Fruit fly (Drosophila melanogaster) whole organism, embryonic: ENCODE data around the gene Patj.

Source experiments
- ATbp ChIP-seq: fragments of 200-800 bp; sonication (Bioruptor generic); optimal IDR thresholded peaks from 2 replicates; lab custom pipeline; 2017; ENCODE audit warnings: missing biosample characterization, mild to moderate bottlenecking, missing genetic modification characterization, missing genetic modification reagents
- Ada2b ChIP-seq: fragments of 200-800 bp; sonication (Bioruptor generic); IDR thresholded peaks from 2 replicates; pipeline ENCODE4 v1.3.6; 2022; ENCODE audit warnings: missing biosample characterization, missing genetic modification characterization
- CG10147 ChIP-seq: fragments of 200-800 bp; sonication (Bioruptor generic); optimal IDR thresholded peaks from 2 replicates; lab custom pipeline; 2019; ENCODE audit warnings: missing biosample characterization, mild to moderate bottlenecking, missing genetic modification characterization, moderate library complexity
- CG12769 ChIP-seq: fragments of 200-800 bp; sonication (Bioruptor generic); optimal IDR thresholded peaks from 2 replicates; lab custom pipeline; 2019; ENCODE audit warnings: missing biosample characterization, mild to moderate bottlenecking, missing genetic modification characterization, moderate library complexity
- CG13624 ChIP-seq: fragments of 200-800 bp; sonication (Bioruptor generic); optimal IDR thresholded peaks from 2 replicates; lab custom pipeline; 2016; ENCODE audit warnings: missing biosample characterization, missing genetic modification characterization
- CG14441 ChIP-seq: fragments of 200-800 bp; sonication (Bioruptor generic); IDR thresholded peaks from 2 replicates; pipeline ENCODE4 v1.3.6; 2022; ENCODE audit warnings: missing biosample characterization, missing genetic modification characterization
- CG14965 ChIP-seq: fragments of 200-800 bp; sonication (Bioruptor generic); optimal IDR thresholded peaks from 2 replicates; lab custom pipeline; 2016; ENCODE audit warnings: missing biosample characterization, missing genetic modification characterization, borderline replicate concordance
- CG1603 ChIP-seq: fragments of 200-800 bp; sonication (Bioruptor generic); optimal IDR thresholded peaks from 2 replicates; lab custom pipeline; 2019; ENCODE audit warnings: missing biosample characterization, mild to moderate bottlenecking, missing genetic modification characterization, moderate library complexity
- CG1792 ChIP-seq: fragments of 200-800 bp; sonication (Bioruptor generic); optimal IDR thresholded peaks from 2 replicates; lab custom pipeline; 2016; ENCODE audit warnings: missing biosample characterization, missing genetic modification characterization
- CG18619 ChIP-seq: fragments of 200-800 bp; sonication (Bioruptor generic); optimal IDR thresholded peaks from 3 replicates; lab custom pipeline; 2017; ENCODE audit warnings: missing biosample characterization, mild to moderate bottlenecking, missing genetic modification characterization
- CG2116 ChIP-seq: fragments of 200-800 bp; sonication (Bioruptor generic); optimal IDR thresholded peaks from 3 replicates; lab custom pipeline; 2018; ENCODE audit warnings: missing biosample characterization, mild to moderate bottlenecking, missing genetic modification characterization
- CG30431 ChIP-seq: fragments of 200-800 bp; sonication (Bioruptor generic); optimal IDR thresholded peaks from 2 replicates; lab custom pipeline; 2017; ENCODE audit warnings: missing biosample characterization, missing genetic modification characterization
- CG3407 ChIP-seq: fragments of 200-800 bp; sonication (Bioruptor generic); optimal IDR thresholded peaks from 2 replicates; lab custom pipeline; 2018; ENCODE audit warnings: missing biosample characterization, mild to moderate bottlenecking, missing genetic modification characterization
- CG34224 ChIP-seq: fragments of 200-800 bp; sonication (Bioruptor generic); IDR thresholded peaks from 3 replicates; pipeline ENCODE4 v1.3.6; 2022; ENCODE audit warnings: missing biosample characterization, missing genetic modification characterization; ENCODE audit not compliant: partially characterized antibody
- CG4360 ChIP-seq: fragments of 200-800 bp; sonication (Bioruptor generic); IDR thresholded peaks from 2 replicates; pipeline ENCODE4 v1.3.6; 2022; ENCODE audit warnings: missing biosample characterization, missing genetic modification characterization
- CG6683 ChIP-seq: fragments of 200-800 bp; sonication (Bioruptor generic); optimal IDR thresholded peaks from 2 replicates; lab custom pipeline; 2017; ENCODE audit warnings: missing biosample characterization, mild to moderate bottlenecking, missing genetic modification characterization, missing genetic modification reagents
- CG7556 ChIP-seq: fragments of 200-800 bp; sonication (Bioruptor generic); optimal IDR thresholded peaks from 2 replicates; lab custom pipeline; 2017; ENCODE audit warnings: missing biosample characterization, mild to moderate bottlenecking, missing genetic modification characterization
- CG7928 ChIP-seq: fragments of 200-800 bp; sonication (Bioruptor generic); optimal IDR thresholded peaks from 2 replicates; lab custom pipeline; 2017; ENCODE audit warnings: missing biosample characterization, mild to moderate bottlenecking, missing genetic modification characterization
- CG8281 ChIP-seq: fragments of 200-800 bp; sonication (Bioruptor generic); optimal IDR thresholded peaks from 2 replicates; lab custom pipeline; 2018; ENCODE audit warnings: missing biosample characterization, mild to moderate bottlenecking, missing genetic modification characterization, moderate library complexity
- CkIIα-i1 ChIP-seq: fragments of 200-800 bp; sonication (Bioruptor generic); IDR thresholded peaks from 2 replicates; pipeline ENCODE4 v1.3.6; 2022; ENCODE audit warnings: missing biosample characterization, missing genetic modification characterization
- Dbx ChIP-seq: fragments of 200-800 bp; sonication (Bioruptor generic); IDR thresholded peaks from 3 replicates; pipeline ENCODE4 v1.3.6; 2022; ENCODE audit warnings: missing biosample characterization, missing genetic modification characterization
- Hmx ChIP-seq: fragments of 200-800 bp; sonication (Bioruptor generic); optimal IDR thresholded peaks from 2 replicates; lab custom pipeline; 2016; ENCODE audit warnings: missing biosample characterization, missing genetic modification characterization
- Hr78 ChIP-seq, 2 experiments: fragments of 200-800 bp in 1 of 2; fragments of >200 bp in 1 of 2; sonication (Bioruptor generic) in 1 of 2; optimal IDR thresholded peaks; 2 replicates each; lab custom pipeline; 2017 to 2019; ENCODE audit warnings: missing biosample characterization in 2 of 2, missing genetic modification characterization in 2 of 2, mild to moderate bottlenecking in 1 of 2, moderate library complexity in 1 of 2
- Hsf ChIP-seq: fragments of 200-800 bp; sonication (Bioruptor generic); optimal IDR thresholded peaks from 3 replicates; lab custom pipeline; 2016; ENCODE audit warnings: missing biosample characterization, missing genetic modification characterization
- Lpt ChIP-seq: fragments of >200 bp; optimal IDR thresholded peaks from 2 replicates; lab custom pipeline; 2018; ENCODE audit warnings: missing biosample characterization, missing genetic modification characterization
- MESR4 ChIP-seq: fragments of 200-800 bp; sonication (Bioruptor generic); optimal IDR thresholded peaks from 2 replicates; lab custom pipeline; 2018; ENCODE audit warnings: missing biosample characterization, mild to moderate bottlenecking, missing genetic modification characterization, moderate library complexity
- Nf-YA ChIP-seq: fragments of 200-800 bp; sonication (Bioruptor generic); IDR thresholded peaks from 2 replicates; pipeline ENCODE4 v1.3.6; 2022; ENCODE audit warnings: missing biosample characterization, missing genetic modification characterization
- Six4 ChIP-seq: fragments of 200-800 bp; sonication (Bioruptor generic); optimal IDR thresholded peaks from 2 replicates; lab custom pipeline; 2016; ENCODE audit warnings: missing biosample characterization, missing genetic modification characterization
- Trl ChIP-seq, 3 experiments: fragments of >200 bp in 2 of 3; fragments of 200-800 bp in 1 of 3; sonication (Bioruptor generic) in 1 of 3; optimal IDR thresholded peaks; 2 replicates in 1 of 3; 3 replicates in 2 of 3; lab custom pipeline; 2016 to 2017; ENCODE audit warnings: missing biosample characterization in 1 of 3, missing genetic modification characterization in 1 of 3
- ato ChIP-seq: fragments of 200-800 bp; sonication (Bioruptor generic); IDR thresholded peaks from 2 replicates; pipeline ENCODE4 v1.3.6; 2022; ENCODE audit warnings: missing biosample characterization, missing genetic modification characterization; ENCODE audit not compliant: partially characterized antibody
- cad ChIP-seq: fragments of >200 bp; optimal IDR thresholded peaks from 2 replicates; lab custom pipeline; 2017; ENCODE audit warnings: missing biosample characterization, missing genetic modification characterization
- cas ChIP-seq: fragments of 200-800 bp; sonication (Bioruptor generic); IDR thresholded peaks from 2 replicates; pipeline ENCODE4 v1.3.6; 2022; ENCODE audit warnings: missing biosample characterization, missing genetic modification characterization
- chn ChIP-seq: fragments of 200-800 bp; sonication (Bioruptor generic); optimal IDR thresholded peaks from 2 replicates; lab custom pipeline; 2016; ENCODE audit warnings: missing biosample characterization, missing genetic modification characterization
- croc ChIP-seq: fragments of 200-800 bp; sonication (Bioruptor generic); conservative IDR thresholded peaks from 3 replicates; pipeline ENCODE4 v1.3.6; 2022; ENCODE audit warnings: missing biosample characterization, missing genetic modification characterization
- crol ChIP-seq: fragments of 200-800 bp; sonication (Bioruptor generic); IDR thresholded peaks from 2 replicates; pipeline ENCODE4 v1.3.6; 2022; ENCODE audit warnings: missing biosample characterization, missing genetic modification characterization
- dmrt11E ChIP-seq: fragments of 200-800 bp; sonication (Bioruptor generic); optimal IDR thresholded peaks from 3 replicates; lab custom pipeline; 2018; ENCODE audit warnings: missing biosample characterization, mild to moderate bottlenecking, missing genetic modification characterization, moderate library complexity
- eve ChIP-seq, 2 experiments: fragments of >200 bp; optimal IDR thresholded peaks; 2 replicates each; lab custom pipeline; 2017; ENCODE audit warnings: missing biosample characterization in 2 of 2, missing genetic modification characterization in 2 of 2
- eyg ChIP-seq: fragments of 200-800 bp; sonication (Bioruptor generic); optimal IDR thresholded peaks from 3 replicates; lab custom pipeline; 2016; ENCODE audit warnings: missing biosample characterization, missing genetic modification characterization
- fu2 ChIP-seq: fragments of 200-800 bp; sonication (Bioruptor generic); optimal IDR thresholded peaks from 2 replicates; lab custom pipeline; 2016; ENCODE audit warnings: missing biosample characterization, missing genetic modification characterization
- grau ChIP-seq: fragments of 200-800 bp; optimal IDR thresholded peaks from 3 replicates; lab custom pipeline; 2019; ENCODE audit warnings: missing biosample characterization, mild to moderate bottlenecking, missing genetic modification characterization, moderate library complexity
- hth ChIP-seq: fragments of >200 bp; optimal IDR thresholded peaks from 2 replicates; lab custom pipeline; 2017; ENCODE audit warnings: inconsistent platforms
- maf-S ChIP-seq: fragments of 200-800 bp; sonication (Bioruptor generic); optimal IDR thresholded peaks from 2 replicates; lab custom pipeline; 2016; ENCODE audit warnings: missing biosample characterization, missing genetic modification characterization
- p53 ChIP-seq: fragments of 200-800 bp; sonication (Bioruptor generic); optimal IDR thresholded peaks from 2 replicates; lab custom pipeline; 2016; ENCODE audit warnings: missing biosample characterization, missing genetic modification characterization
- sc ChIP-seq, 3 experiments: fragments of >200 bp in 2 of 3; fragments of 200-800 bp in 1 of 3; sonication (Bioruptor generic) in 1 of 3; optimal IDR thresholded peaks; 2 replicates in 2 of 3; 3 replicates in 1 of 3; lab custom pipeline; 2017; ENCODE audit warnings: mild to moderate bottlenecking in 1 of 3, missing biosample characterization in 1 of 3, missing genetic modification characterization in 1 of 3, missing genetic modification reagents in 1 of 3
- zen2 ChIP-seq: fragments of 200-800 bp; sonication (Bioruptor generic); IDR thresholded peaks from 3 replicates; pipeline ENCODE4 v1.3.6; 2022; ENCODE audit warnings: missing biosample characterization, missing genetic modification characterization; ENCODE audit not compliant: partially characterized antibody

Patj gene

dm6 chr3L:1794943-1795696, 3.5 kb upstream of the Patj start, which contains the start of the genes alpha-Spec, dlt and Cdc37 (continued):
- TF ChIP-seq eve (GFP tag; optimal IDR thresholded peaks at IDR 0.05; lab: Kevin White, UChicago) (no peak), Hr78 (GFP tag; optimal IDR thresholded peaks at IDR 0.05; lab: Kevin White, UChicago) (peak in 1 of 2 experiments; percentile 15), MESR4 (GFP tag; lab: Kevin White, UChicago) (peak; percentile 63), CG1792 (GFP tag; lab: Kevin White, UChicago) (no peak), Dbx (GFP tag; lab: Robert Waterston, UW) (no peak), Six4 (GFP tag; lab: Kevin White, UChicago) (no peak), zen2 (GFP tag; lab: Robert Waterston, UW) (no peak; the same call in 2 of the 3 replicates), CG1603 (tag; lab: Kevin White, UChicago) (peak; percentile 47), CG2116 (GFP tag; lab: Kevin White, UChicago) (peak; percentile 82), CG10147 (peak; percentile 27), croc (GFP tag; lab: Robert Waterston, UW) (no peak), CG7928 (GFP tag; lab: Kevin White, UChicago) (peak; percentile 34), p53 (GFP tag; lab: Kevin White, UChicago) (peak; percentile 47), CG7556 (GFP tag; lab: Kevin White, UChicago) (no peak), sc (optimal IDR thresholded peaks at IDR 0.05; lab: Kevin White, UChicago) (no peak), sc (GFP tag; optimal IDR thresholded peaks at IDR 0.05; lab: Kevin White, UChicago) (no peak), CG18619 (GFP tag; lab: Kevin White, UChicago) (no peak), ato (GFP tag; lab: Robert Waterston, UW) (peak; percentile 59), CG14965 (GFP tag; lab: Kevin White, UChicago) (no peak), fu2 (GFP tag; lab: Kevin White, UChicago) (no peak), Trl (optimal IDR thresholded peaks at IDR 0.05; lab: Kevin White, UChicago) (no peak), Trl (GFP tag; optimal IDR thresholded peaks at IDR 0.05; lab: Kevin White, UChicago) (no peak), CG12769 (tag; lab: Kevin White, UChicago) (no peak), cad (GFP tag; lab: Kevin White, UChicago) (no peak), CG13624 (GFP tag; lab: Kevin White, UChicago) (peak; percentile 68), CkIIα-i1 (GFP tag; lab: Robert Waterston, UW) (no peak), crol (GFP tag; lab: Robert Waterston, UW) (no peak), Lpt (GFP tag; lab: Kevin White, UChicago) (no peak), chn (GFP tag; lab: Kevin White, UChicago) (peak; percentile 4), CG30431 (GFP tag; lab: Kevin White, UChicago) (no peak), maf-S (GFP tag; lab: Kevin White, UChicago) (no peak), grau (peak; percentile 48), CG8281 (peak; percentile 97), CG6683 (no peak), cas (GFP tag; lab: Robert Waterston, UW) (no peak), Hmx (GFP tag; lab: Kevin White, UChicago) (no peak), Nf-YA (no peak), CG34224 (peak; percentile 73; the same call in 2 of the 3 replicates), CG4360 (GFP tag; lab: Robert Waterston, UW) (no peak), ATbp (no peak), Hsf (GFP tag; lab: Kevin White, UChicago) (peak; percentile 35), dmrt11E (tag; lab: Kevin White, UChicago) (no peak), CG3407 (no peak), hth (lab: Kevin White, UChicago) (no peak), Ada2b (no peak), eyg (GFP tag; lab: Kevin White, UChicago) (peak; percentile 34), CG14441 (no peak)
